Worm (Caenorhabditis elegans) whole organism, early embryonic: ENCODE results near the gene B0454.8.

Experiments
- F13C5.2 ChIP-seq: sonication (generic microtip); optimal IDR thresholded peaks from 2 replicates; lab custom pipeline; 2017; ENCODE audit warnings: mild to moderate bottlenecking, missing genetic modification characterization, inconsistent platforms, missing compliant biosample characterization
- ama-1 ChIP-seq: fragments of 150-350 bp; optimal IDR thresholded peaks from 2 replicates; lab custom pipeline; 2014
- ceh-13 ChIP-seq: fragments of 200-800 bp; sonication (Bioruptor generic); optimal IDR thresholded peaks from 2 replicates; lab custom pipeline; 2018; ENCODE audit warnings: mild to moderate bottlenecking, missing genetic modification characterization, missing compliant biosample characterization
- flt-1 ChIP-seq: fragments of 200-800 bp; sonication (Bioruptor generic); IDR thresholded peaks from 2 replicates; pipeline ENCODE4 v1.3.6; 2022; ENCODE audit warnings: missing genetic modification characterization, missing compliant biosample characterization
- hmbx-1 ChIP-seq: sonication (generic microtip); optimal IDR thresholded peaks from 2 replicates; lab custom pipeline; 2016; ENCODE audit warnings: mild to moderate bottlenecking, missing genetic modification characterization, missing compliant biosample characterization
- hnd-1 ChIP-seq: sonication (generic microtip); optimal IDR thresholded peaks from 2 replicates; lab custom pipeline; 2016; ENCODE audit warnings: missing genetic modification characterization, missing compliant biosample characterization
- pes-1 ChIP-seq: fragments of 200-800 bp; sonication (Bioruptor generic); IDR thresholded peaks from 2 replicates; pipeline ENCODE4 v1.3.6; 2022; ENCODE audit warnings: missing genetic modification reagents, missing genetic modification characterization, missing compliant biosample characterization
- tbx-37 ChIP-seq: fragments of 200-800 bp; sonication (Bioruptor generic); conservative IDR thresholded peaks from 2 replicates; pipeline ENCODE4 v1.3.6; 2022; ENCODE audit warnings: missing genetic modification reagents, missing genetic modification characterization, missing compliant biosample characterization

- TF ChIP-seq ceh-13 (GFP tag; lab: Kevin White, UChicago) (no peak), F13C5.2 (tag; lab: Kevin White, UChicago) (no peak), ama-1 (lab: Kevin White, UChicago) (no peak), pes-1 (GFP tag; lab: Robert Waterston, UW) (no peak), tbx-37 (GFP tag; lab: Robert Waterston, UW) (no peak), hmbx-1 (no peak), hnd-1 (no peak), flt-1 (GFP tag; lab: Robert Waterston, UW) (no peak)
These were observed 5.1 kb upstream of the B0454.8 start, which contains the start of gene sri-28 for ce11 chrII:3048378-3048777.
